Fruit fly (Drosophila melanogaster): ENCODE data around the gene CG31752.

dm6 chr2L:18871822-18872221 is 30.7 kb upstream of the CG31752 start:
- TF ChIP-seq Myc (optimal IDR thresholded peaks at IDR 0.05): no peak
- TF ChIP-seq ttk (optimal IDR thresholded peaks at IDR 0.05): no peak
- no peak for TF ChIP-seq psq (optimal IDR thresholded peaks at IDR 0.05)
- TF ChIP-seq h (optimal IDR thresholded peaks at IDR 0.05): no peak
- no peak for TF ChIP-seq Sin3A (optimal IDR thresholded peaks at IDR 0.05)
- no peak for TF ChIP-seq insv (optimal IDR thresholded peaks at IDR 0.05)

Data from Kc167 (cell line).